Worm (Caenorhabditis elegans) whole organism, L4/young adult: ENCODE measurements around the gene tpi-1.
A peak's percentile ranks its signal among the peaks of the same experiment; 100 is the strongest.

Experiments
- W03F9.2 ChIP-seq: fragments of 150-350 bp; optimal IDR thresholded peaks from 2 replicates; lab custom pipeline; 2014; ENCODE audit warnings: missing biosample characterization, missing genetic modification characterization
- dao-5 ChIP-seq: sonication (generic microtip); optimal IDR thresholded peaks from 2 replicates; lab custom pipeline; 2016; ENCODE audit warnings: missing genotype, missing genetic modification characterization, moderate library complexity, missing compliant biosample characterization
- him-1 ChIP-seq: sonication (generic microtip); optimal IDR thresholded peaks from 2 replicates; lab custom pipeline; 2016; ENCODE audit warnings: missing genotype, missing genetic modification reagents, missing genetic modification characterization, missing compliant biosample characterization

Gene tpi-1

ce11 chrII:12054150-12054549, 15.2 kb upstream of the tpi-1 start:
- TF ChIP-seq him-1 (no peak), dao-5 (tag; lab: Kevin White, UChicago) (no peak), W03F9.2 (tag; lab: Kevin White, UChicago) (no peak)

ce11 chrII:12053486-12053885, 14.5 kb upstream of the tpi-1 start:
- TF ChIP-seq dao-5 (tag; lab: Kevin White, UChicago) (no peak), him-1 (no peak)

- no peak for TF ChIP-seq him-1
- no peak for TF ChIP-seq dao-5 (tag; lab: Kevin White, UChicago)
- TF ChIP-seq W03F9.2 (tag; lab: Kevin White, UChicago): no peak
Measured at ce11 chrII:12052924-12053323, 14.0 kb upstream of the tpi-1 start.

ce11 chrII:12052136-12052535, 13.2 kb upstream of the tpi-1 start:
- TF ChIP-seq W03F9.2 (tag; lab: Kevin White, UChicago) (no peak), dao-5 (tag; lab: Kevin White, UChicago) (no peak), him-1 (no peak)

ce11 chrII:12051601-12052000, 12.7 kb upstream of the tpi-1 start:
- TF ChIP-seq dao-5 (tag; lab: Kevin White, UChicago): no peak
- TF ChIP-seq W03F9.2 (tag; lab: Kevin White, UChicago): no peak
- TF ChIP-seq him-1: no peak

- TF ChIP-seq dao-5 (tag; lab: Kevin White, UChicago) (no peak), W03F9.2 (tag; lab: Kevin White, UChicago) (no peak), him-1 (no peak)
Measured at ce11 chrII:12050607-12051006, 11.7 kb upstream of the tpi-1 start.

ce11 chrII:12049281-12049680, 10.3 kb upstream of the tpi-1 start, which contains the start of gene nadk-2:
Gene nadk-2 (plus strand): TSS chrII:12049581.
- no peak for TF ChIP-seq him-1

ce11 chrII:12042108-12042960, 3.4 kb upstream of the tpi-1 start, which contains the start of gene ippk-1:
Gene ippk-1 (plus strand): TSS chrII:12042910.
- TF ChIP-seq dao-5 (tag; lab: Kevin White, UChicago) (no peak), W03F9.2 (tag; lab: Kevin White, UChicago) (peak; percentile 16)

ce11 chrII:12041116-12041515, 2.2 kb upstream of the tpi-1 start:
- TF ChIP-seq him-1: no peak
- TF ChIP-seq dao-5 (tag; lab: Kevin White, UChicago): no peak
- no peak for TF ChIP-seq W03F9.2 (tag; lab: Kevin White, UChicago)

ce11 chrII:12040167-12040566, 1.2 kb upstream of the tpi-1 start:
- no peak for TF ChIP-seq W03F9.2 (tag; lab: Kevin White, UChicago)
- no peak for TF ChIP-seq him-1
- no peak for TF ChIP-seq dao-5 (tag; lab: Kevin White, UChicago)

ce11 chrII:12036516-12036915, 2.4 kb downstream of the tpi-1 start, which contains the start of gene cyn-16:
Gene cyn-16 (minus strand): TSS chrII:12036742.
- TF ChIP-seq him-1 (no peak), W03F9.2 (tag; lab: Kevin White, UChicago) (no peak), dao-5 (tag; lab: Kevin White, UChicago) (no peak)

ce11 chrII:12036075-12036474, 2.9 kb downstream of the tpi-1 start:
- TF ChIP-seq dao-5 (tag; lab: Kevin White, UChicago) (no peak), W03F9.2 (tag; lab: Kevin White, UChicago) (no peak), him-1 (no peak)

- TF ChIP-seq him-1: no peak
- TF ChIP-seq dao-5 (tag; lab: Kevin White, UChicago): no peak
- TF ChIP-seq W03F9.2 (tag; lab: Kevin White, UChicago): no peak
Measured at ce11 chrII:12028707-12029106, 10.2 kb downstream of the tpi-1 start.

ce11 chrII:12027697-12028245, 11.2 kb downstream of the tpi-1 start, which contains the start of gene Y17G7B.8:
Gene Y17G7B.8 (minus strand): TSS chrII:12027747.
- no peak for TF ChIP-seq dao-5 (tag; lab: Kevin White, UChicago)
- no peak for TF ChIP-seq W03F9.2 (tag; lab: Kevin White, UChicago)
- TF ChIP-seq him-1: no peak
